Fruit fly (Drosophila melanogaster): Measurements from ENCODE around the gene Rcd4.
A peak's percentile ranks its signal among the peaks of the same experiment; 100 is the strongest.

- TF ChIP-seq gcm2 (GFP tag; optimal IDR thresholded peaks at IDR 0.05), result no peak
- peak; percentile 38 for TF ChIP-seq CG13894 (tag; optimal IDR thresholded peaks at IDR 0.05)
- TF ChIP-seq tup (GFP tag; optimal IDR thresholded peaks at IDR 0.05), result no peak
- no peak for TF ChIP-seq HHEX (GFP tag; optimal IDR thresholded peaks at IDR 0.05)
Observed at dm6 chr2L:8338039-8338438, 44.6 kb upstream of the Rcd4 start, which contains the start of gene witty.

Data from whole organism, embryonic.